Worm (Caenorhabditis elegans): Measurements from ENCODE around the gene C49F5.6.

C49F5.6 gene

DNA sequence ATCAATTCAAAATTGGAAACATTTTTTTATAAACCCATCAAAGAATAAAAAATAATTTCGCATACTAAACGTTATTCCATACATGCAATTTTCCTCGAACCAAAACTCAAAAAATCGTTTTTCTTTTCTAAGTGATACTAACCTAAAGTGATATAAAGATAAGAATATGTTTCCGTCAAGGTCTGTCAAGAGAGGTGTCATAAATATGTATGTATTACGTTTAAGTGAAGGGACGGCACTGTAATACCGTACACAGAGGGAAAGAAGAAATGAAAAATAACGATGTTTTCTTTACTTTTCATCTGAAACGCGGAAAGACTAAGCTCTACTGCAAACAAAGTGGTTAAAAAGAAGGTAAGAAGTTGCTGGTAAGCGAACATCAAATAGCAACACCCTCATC lies 18.4 kb downstream of the C49F5.6 start:
- no peak for TF ChIP-seq lsy-12 (tag; optimal IDR thresholded peaks at IDR 0.05)
- no peak for TF ChIP-seq lin-15B (tag; optimal IDR thresholded peaks at IDR 0.05)
- no peak for TF ChIP-seq nhr-237 (tag; optimal IDR thresholded peaks at IDR 0.05)
- peak; percentile 8 for TF ChIP-seq elt-2 (tag; optimal IDR thresholded peaks at IDR 0.05)
- no peak for TF ChIP-seq tbx-2 (tag; optimal IDR thresholded peaks at IDR 0.05)
- no peak for TF ChIP-seq nhr-77 (tag; optimal IDR thresholded peaks at IDR 0.05)
- TF ChIP-seq pha-4 (tag; optimal IDR thresholded peaks at IDR 0.05), result no peak

- TF ChIP-seq nhr-28 (tag; optimal IDR thresholded peaks at IDR 0.05) (no peak), ceh-82 (tag; optimal IDR thresholded peaks at IDR 0.05) (no peak), nhr-25 (tag; optimal IDR thresholded peaks at IDR 0.05) (peak; percentile 29)
Observed at ce11 chrX:12007905-12008466, 19.9 kb downstream of the C49F5.6 start.

- TF ChIP-seq ceh-16 (tag; optimal IDR thresholded peaks at IDR 0.05), result no peak
- TF ChIP-seq aly-2 (tag; optimal IDR thresholded peaks at IDR 0.05), result no peak
- TF ChIP-seq nhr-67 (tag; optimal IDR thresholded peaks at IDR 0.05), result no peak
- TF ChIP-seq nhr-237 (tag; optimal IDR thresholded peaks at IDR 0.05), result no peak
- no peak for TF ChIP-seq ztf-11 (tag; optimal IDR thresholded peaks at IDR 0.05)
- TF ChIP-seq pqm-1 (tag; optimal IDR thresholded peaks at IDR 0.05), result peak; percentile 68
- TF ChIP-seq R02D3.7 (tag; optimal IDR thresholded peaks at IDR 0.05), result no peak
- TF ChIP-seq mml-1 (tag; optimal IDR thresholded peaks at IDR 0.05), result no peak
- TF ChIP-seq ZK546.5 (tag; optimal IDR thresholded peaks at IDR 0.05), result no peak
- peak; percentile 90 for TF ChIP-seq hmg-11 (tag; optimal IDR thresholded peaks at IDR 0.05)
- peak; percentile 83 for TF ChIP-seq elt-2 (tag; optimal IDR thresholded peaks at IDR 0.05)
- TF ChIP-seq ama-1 (optimal IDR thresholded peaks at IDR 0.05), result no peak
- TF ChIP-seq elt-1 (tag; optimal IDR thresholded peaks at IDR 0.05), result no peak
- TF ChIP-seq eor-1 (tag; optimal IDR thresholded peaks at IDR 0.05), result no peak
- peak; percentile 82 for TF ChIP-seq snpc-4 (tag; optimal IDR thresholded peaks at IDR 0.05)
- TF ChIP-seq lsy-12 (tag; optimal IDR thresholded peaks at IDR 0.05), result no peak
- peak; percentile 73 for TF ChIP-seq nhr-23 (tag; optimal IDR thresholded peaks at IDR 0.05)
- TF ChIP-seq fos-1 (tag; optimal IDR thresholded peaks at IDR 0.05), result no peak
- peak; percentile 92 for TF ChIP-seq pha-4 (tag; optimal IDR thresholded peaks at IDR 0.05)
- TF ChIP-seq lin-39 (tag; optimal IDR thresholded peaks at IDR 0.05), result peak; percentile 83
- peak; percentile 6 for TF ChIP-seq fkh-10 (GFP tag; optimal IDR thresholded peaks at IDR 0.05)
- TF ChIP-seq nhr-76 (tag; optimal IDR thresholded peaks at IDR 0.05), result no peak
- no peak for TF ChIP-seq unc-62 (GFP tag; optimal IDR thresholded peaks at IDR 0.05)
- no peak for TF ChIP-seq zag-1 (tag; optimal IDR thresholded peaks at IDR 0.05)
- no peak for TF ChIP-seq ztf-4 (tag; optimal IDR thresholded peaks at IDR 0.05)
- TF ChIP-seq mdl-1 (tag; optimal IDR thresholded peaks at IDR 0.05), result no peak
- TF ChIP-seq elt-3 (tag; optimal IDR thresholded peaks at IDR 0.05), result no peak
- TF ChIP-seq ceh-28 (tag; optimal IDR thresholded peaks at IDR 0.05), result peak; percentile 41
- peak; percentile 44 for TF ChIP-seq skn-1 (tag; optimal IDR thresholded peaks at IDR 0.05)
- TF ChIP-seq nhr-12 (tag; optimal IDR thresholded peaks at IDR 0.05), result no peak
- TF ChIP-seq nfya-1 (tag; optimal IDR thresholded peaks at IDR 0.05; ENCODE audit: insufficient read depth), result peak; percentile 71
- TF ChIP-seq nhr-28 (tag; optimal IDR thresholded peaks at IDR 0.05), result no peak
- no peak for TF ChIP-seq unc-39 (tag; optimal IDR thresholded peaks at IDR 0.05)
- TF ChIP-seq lin-15B (tag; optimal IDR thresholded peaks at IDR 0.05), result peak; percentile 83
- no peak for TF ChIP-seq sea-2 (GFP tag; optimal IDR thresholded peaks at IDR 0.05)
- peak; percentile 85 for TF ChIP-seq egl-5 (tag; optimal IDR thresholded peaks at IDR 0.05)
- peak; percentile 42 for TF ChIP-seq jun-1 (tag; optimal IDR thresholded peaks at IDR 0.05)
- TF ChIP-seq nhr-25 (tag; optimal IDR thresholded peaks at IDR 0.05), result peak; percentile 93
- TF ChIP-seq ceh-82 (tag; optimal IDR thresholded peaks at IDR 0.05), result no peak
- no peak for TF ChIP-seq ceh-9 (tag; optimal IDR thresholded peaks at IDR 0.05)
- TF ChIP-seq daf-12 (tag; optimal IDR thresholded peaks at IDR 0.05), result no peak
- no peak for TF ChIP-seq nhr-11 (tag; optimal IDR thresholded peaks at IDR 0.05)
- TF ChIP-seq nhr-43 (tag; optimal IDR thresholded peaks at IDR 0.05; ENCODE audit: poor library complexity, severe bottlenecking), result peak; percentile 69
- peak; percentile 41 for TF ChIP-seq tbx-2 (tag; optimal IDR thresholded peaks at IDR 0.05)
Observed at ce11 chrX:12017908-12018479, 29.9 kb downstream of the C49F5.6 start, which contains the start of the genes nmat-1 and ucr-2.1. nmat-1 (minus strand) TSS chrX:12018043. ucr-2.1 (plus strand) TSS chrX:12018429.
